Worm (Caenorhabditis elegans): Measurements from ENCODE around the gene C05C9.1.

C05C9.1 gene

ce11 chrX:11189515-11189914 is 28.9 kb downstream of the C05C9.1 start, which contains the start of gene F13D2.1:
Gene F13D2.1 (minus strand): TSS chrX:11189615.
- TF ChIP-seq pha-2 (tag; optimal IDR thresholded peaks at IDR 0.05) (no peak), fkh-10 (GFP tag; optimal IDR thresholded peaks at IDR 0.05) (no peak), sox-2 (GFP tag; IDR thresholded peaks at IDR 0.05) (no peak), ztf-16 (tag; optimal IDR thresholded peaks at IDR 0.05) (no peak), sdc-2 (tag; optimal IDR thresholded peaks at IDR 0.05) (no peak), unc-55 (GFP tag; optimal IDR thresholded peaks at IDR 0.05) (no peak), ceh-30 (tag; optimal IDR thresholded peaks at IDR 0.05) (no peak), ceh-19 (GFP tag; optimal IDR thresholded peaks at IDR 0.05) (no peak), zip-5 (tag; optimal IDR thresholded peaks at IDR 0.05) (no peak), ceh-9 (tag; optimal IDR thresholded peaks at IDR 0.05) (no peak), ceh-34 (tag; optimal IDR thresholded peaks at IDR 0.05) (no peak), ceh-24 (tag; optimal IDR thresholded peaks at IDR 0.05) (no peak), ref-2 (tag; optimal IDR thresholded peaks at IDR 0.05) (no peak)

- TF ChIP-seq ceh-30 (tag; optimal IDR thresholded peaks at IDR 0.05) (no peak), C38D4.7 (GFP tag; optimal IDR thresholded peaks at IDR 0.05) (no peak), ceh-31 (tag; optimal IDR thresholded peaks at IDR 0.05) (no peak), ceh-19 (GFP tag; optimal IDR thresholded peaks at IDR 0.05) (no peak), unc-86 (tag; optimal IDR thresholded peaks at IDR 0.05) (no peak), pat-9 (tag; optimal IDR thresholded peaks at IDR 0.05) (no peak), ceh-18 (tag; optimal IDR thresholded peaks at IDR 0.05) (no peak), lim-6 (tag; optimal IDR thresholded peaks at IDR 0.05) (no peak), ttx-3 (tag; optimal IDR thresholded peaks at IDR 0.05) (no peak), fkh-6 (tag; optimal IDR thresholded peaks at IDR 0.05) (no peak), ahr-1 (tag; optimal IDR thresholded peaks at IDR 0.05) (no peak), fax-1 (tag; optimal IDR thresholded peaks at IDR 0.05) (no peak), pag-3 (tag; optimal IDR thresholded peaks at IDR 0.05; ENCODE audit: borderline replicate concordance) (no peak), lin-11 (tag; optimal IDR thresholded peaks at IDR 0.05) (no peak), hlh-15 (tag; optimal IDR thresholded peaks at IDR 0.05) (no peak)
These were observed 29.8 kb downstream of the C05C9.1 start for ce11 chrX:11190443-11190842.

- TF ChIP-seq unc-86 (tag; optimal IDR thresholded peaks at IDR 0.05) (no peak), mec-3 (tag; optimal IDR thresholded peaks at IDR 0.05; ENCODE audit: borderline replicate concordance) (no peak), pha-2 (tag; optimal IDR thresholded peaks at IDR 0.05) (no peak)
These were observed 33.0 kb downstream of the C05C9.1 start for ce11 chrX:11193670-11194069.

ce11 chrX:11196741-11197140 is 36.1 kb downstream of the C05C9.1 start, which contains the start of gene C34F6.1:
Gene C34F6.1 (minus strand): TSS chrX:11196841.
- TF ChIP-seq ceh-30 (tag; optimal IDR thresholded peaks at IDR 0.05): no peak
- no peak for TF ChIP-seq F13H6.1 (tag; optimal IDR thresholded peaks at IDR 0.05)
- no peak for TF ChIP-seq nhr-232 (tag; optimal IDR thresholded peaks at IDR 0.05)
- TF ChIP-seq pax-1 (tag; optimal IDR thresholded peaks at IDR 0.05): no peak
- no peak for TF ChIP-seq elt-2 (tag; optimal IDR thresholded peaks at IDR 0.05)
- no peak for TF ChIP-seq elt-4 (tag; optimal IDR thresholded peaks at IDR 0.05)
- no peak for TF ChIP-seq fkh-6 (tag; optimal IDR thresholded peaks at IDR 0.05)
- TF ChIP-seq nhr-11 (tag; optimal IDR thresholded peaks at IDR 0.05): no peak
- TF ChIP-seq hlh-13 (GFP tag; optimal IDR thresholded peaks at IDR 0.05): no peak
- TF ChIP-seq C08G9.2 (tag; optimal IDR thresholded peaks at IDR 0.05): no peak
- no peak for TF ChIP-seq fkh-10 (GFP tag; optimal IDR thresholded peaks at IDR 0.05)
- TF ChIP-seq ceh-48 (tag; optimal IDR thresholded peaks at IDR 0.05): no peak
- no peak for TF ChIP-seq lin-11 (tag; optimal IDR thresholded peaks at IDR 0.05)

- no peak for TF ChIP-seq dmd-4 (tag; optimal IDR thresholded peaks at IDR 0.05; ENCODE audit: borderline replicate concordance)
- TF ChIP-seq sox-2 (GFP tag; IDR thresholded peaks at IDR 0.05): no peak
- TF ChIP-seq elt-4 (tag; optimal IDR thresholded peaks at IDR 0.05): no peak
- TF ChIP-seq unc-86 (tag; optimal IDR thresholded peaks at IDR 0.05): no peak
- TF ChIP-seq K09A11.1 (tag; optimal IDR thresholded peaks at IDR 0.05; ENCODE audit: insufficient read depth): no peak
- no peak for TF ChIP-seq ceh-19 (GFP tag; optimal IDR thresholded peaks at IDR 0.05)
These were observed 38.5 kb downstream of the C05C9.1 start, which contains the start of gene col-178 for ce11 chrX:11199155-11199554. Gene col-178 (plus strand): TSS chrX:11199455.
